Worm (Caenorhabditis elegans) whole organism, young adult: ENCODE results near the gene tat-3.

ENCODE experiments used
- B0019.2 ChIP-seq: fragments of 200-800 bp; sonication (Bioruptor generic); conservative IDR thresholded peaks from 2 replicates; pipeline ENCODE4 v1.3.6; 2022; ENCODE audit warnings: missing genetic modification reagents, missing genetic modification characterization, missing compliant biosample characterization
- B0035.1 ChIP-seq: sonication (generic microtip); optimal IDR thresholded peaks from 2 replicates; lab custom pipeline; 2016; ENCODE audit warnings: missing genetic modification characterization, mild to moderate bottlenecking, missing compliant biosample characterization, missing genotype, missing genetic modification reagents
- B0261.1 ChIP-seq: sonication (generic microtip); optimal IDR thresholded peaks from 2 replicates; lab custom pipeline; 2016; ENCODE audit warnings: mild to moderate bottlenecking, missing genetic modification characterization, moderate library complexity, missing compliant biosample characterization
- B0336.3 ChIP-seq: fragments of 200-800 bp; sonication (Bioruptor generic); IDR thresholded peaks from 2 replicates; pipeline ENCODE4 v1.3.6; 2022; ENCODE audit warnings: missing genetic modification characterization, missing compliant biosample characterization
- C06A6.2 ChIP-seq: fragments of 200-800 bp; sonication (Bioruptor generic); conservative IDR thresholded peaks from 2 replicates; pipeline ENCODE4 v1.3.6; 2022; ENCODE audit warnings: missing genetic modification characterization, missing compliant biosample characterization
- F23B12.7 ChIP-seq: sonication (generic microtip); optimal IDR thresholded peaks from 2 replicates; lab custom pipeline; 2017; ENCODE audit warnings: missing genetic modification characterization, mild to moderate bottlenecking, missing compliant biosample characterization, antibody characterized with exemption, moderate library complexity; ENCODE audit not compliant: insufficient read depth
- F33H1.4 ChIP-seq: fragments of 200-800 bp; sonication (Bioruptor generic); IDR thresholded peaks from 2 replicates; pipeline ENCODE4 v1.3.6; 2022; ENCODE audit warnings: missing genetic modification reagents, missing genetic modification characterization, missing compliant biosample characterization
- F39B2.1 ChIP-seq: fragments of 200-800 bp; sonication (Bioruptor generic); IDR thresholded peaks from 2 replicates; pipeline ENCODE4 v1.3.6; 2022; ENCODE audit warnings: missing genetic modification reagents, missing genetic modification characterization, missing compliant biosample characterization
- F55B11.4 ChIP-seq: sonication (generic microtip); optimal IDR thresholded peaks from 2 replicates; lab custom pipeline; 2016; ENCODE audit warnings: missing compliant biosample characterization, missing genetic modification characterization, borderline replicate concordance; ENCODE audit not compliant: insufficient read depth
- F57C9.4 ChIP-seq: sonication (generic microtip); optimal IDR thresholded peaks from 2 replicates; lab custom pipeline; 2017; ENCODE audit warnings: mild to moderate bottlenecking, missing genetic modification characterization, missing compliant biosample characterization
- Y53G8AR.9 ChIP-seq: fragments of 200-800 bp; sonication (Bioruptor generic); conservative IDR thresholded peaks from 2 replicates; pipeline ENCODE4 v1.3.6; 2022; ENCODE audit warnings: missing genetic modification reagents, missing genetic modification characterization, missing compliant biosample characterization
- ZK185.1 ChIP-seq: sonication (generic microtip); optimal IDR thresholded peaks from 2 replicates; lab custom pipeline; 2016; ENCODE audit warnings: mild to moderate bottlenecking, missing genetic modification characterization, missing compliant biosample characterization; ENCODE audit not compliant: poor library complexity, severe bottlenecking
- ama-1 ChIP-seq, 3 experiments: fragments of 150-350 bp in 1 of 3; sonication (generic microtip) in 2 of 3; optimal IDR thresholded peaks; 2 replicates each; lab custom pipeline; 2014 to 2018; ENCODE audit warnings: missing biosample characterization in 2 of 3, missing genetic modification characterization in 2 of 3, missing genetic modification reagents in 2 of 3
- cebp-1 ChIP-seq, 2 experiments: fragments of 200-800 bp in 1 of 2; sonication (Bioruptor generic) in 1 of 2; sonication (generic microtip) in 1 of 2; IDR thresholded peaks in 1 of 2; optimal IDR thresholded peaks in 1 of 2; 2 replicates each; pipeline versions ENCODE4 v1.3.6 to Lab custom; 2017 to 2022; ENCODE audit warnings: missing compliant biosample characterization in 2 of 2, missing genetic modification characterization in 2 of 2, mild to moderate bottlenecking in 1 of 2, missing genetic modification reagents in 1 of 2, moderate library complexity in 1 of 2
- ceh-100 ChIP-seq: fragments of 200-800 bp; sonication (Bioruptor generic); IDR thresholded peaks from 2 replicates; pipeline ENCODE4 v1.3.6; 2022; ENCODE audit warnings: missing genetic modification reagents, missing genetic modification characterization, missing compliant biosample characterization
- ceh-27 ChIP-seq: fragments of 200-800 bp; sonication (Bioruptor generic); optimal IDR thresholded peaks from 2 replicates; lab custom pipeline; 2018; ENCODE audit warnings: mild to moderate bottlenecking, missing genetic modification characterization, moderate library complexity, missing compliant biosample characterization
- ceh-40 ChIP-seq: fragments of 200-800 bp; sonication (Bioruptor generic); IDR thresholded peaks from 2 replicates; pipeline ENCODE4 v1.3.6; 2022; ENCODE audit warnings: missing genetic modification characterization, missing compliant biosample characterization
- ceh-79 ChIP-seq: sonication (generic microtip); optimal IDR thresholded peaks from 2 replicates; lab custom pipeline; 2017; ENCODE audit warnings: mild to moderate bottlenecking, missing genetic modification characterization, missing compliant biosample characterization
- egl-18 ChIP-seq: fragments of 200-800 bp; sonication (Bioruptor generic); IDR thresholded peaks from 2 replicates; pipeline ENCODE4 v1.3.6; 2022; ENCODE audit warnings: missing genetic modification reagents, missing genetic modification characterization, missing compliant biosample characterization
- ekl-4 ChIP-seq: fragments of 200-800 bp; sonication (Bioruptor generic); IDR thresholded peaks from 2 replicates; pipeline ENCODE4 v1.3.6; 2022; ENCODE audit warnings: missing genetic modification reagents, missing genetic modification characterization, missing compliant biosample characterization
- hmg-1.2 ChIP-seq: fragments of 200-800 bp; sonication (Bioruptor generic); IDR thresholded peaks from 2 replicates; pipeline ENCODE4 v1.3.6; 2022; ENCODE audit warnings: missing genetic modification reagents, missing genetic modification characterization, missing compliant biosample characterization
- hrde-1 ChIP-seq: sonication (generic microtip); optimal IDR thresholded peaks from 2 replicates; lab custom pipeline; 2016; ENCODE audit warnings: missing genetic modification characterization, mild to moderate bottlenecking, missing compliant biosample characterization, moderate library complexity, missing genotype, missing genetic modification reagents, borderline replicate concordance
- lin-26 ChIP-seq: fragments of 200-800 bp; sonication (Bioruptor generic); IDR thresholded peaks from 2 replicates; pipeline ENCODE4 v1.3.6; 2022; ENCODE audit warnings: missing genetic modification reagents, missing genetic modification characterization, missing compliant biosample characterization
- lsy-27 ChIP-seq: sonication (generic microtip); optimal IDR thresholded peaks from 2 replicates; lab custom pipeline; 2017; ENCODE audit warnings: missing genetic modification characterization, mild to moderate bottlenecking, missing compliant biosample characterization, antibody characterized with exemption, missing genotype, borderline replicate concordance; ENCODE audit not compliant: insufficient read depth
- madf-8 ChIP-seq: fragments of 200-800 bp; sonication (Bioruptor generic); conservative IDR thresholded peaks from 2 replicates; pipeline ENCODE4 v1.3.6; 2022; ENCODE audit warnings: missing genetic modification reagents, missing genetic modification characterization, missing compliant biosample characterization
- mes-4 ChIP-seq: sonication (generic microtip); optimal IDR thresholded peaks from 2 replicates; lab custom pipeline; 2016; ENCODE audit warnings: missing genotype, missing genetic modification characterization, missing compliant biosample characterization
- mxl-1 ChIP-seq: sonication (generic microtip); optimal IDR thresholded peaks from 2 replicates; lab custom pipeline; 2016; ENCODE audit warnings: missing genetic modification characterization, missing compliant biosample characterization
- nfya-1 ChIP-seq: sonication (generic microtip); optimal IDR thresholded peaks from 2 replicates; lab custom pipeline; 2017; ENCODE audit warnings: antibody characterized with exemption, missing compliant biosample characterization, missing genetic modification characterization, borderline replicate concordance; ENCODE audit not compliant: insufficient read depth
- nfya-2 ChIP-seq: fragments of 200-800 bp; sonication (Bioruptor generic); IDR thresholded peaks from 2 replicates; pipeline ENCODE4 v1.3.6; 2022; ENCODE audit warnings: missing genetic modification reagents, missing genetic modification characterization, missing compliant biosample characterization
- nhr-80 ChIP-seq: sonication (generic microtip); optimal IDR thresholded peaks from 2 replicates; lab custom pipeline; 2016; ENCODE audit warnings: missing genetic modification characterization, missing compliant biosample characterization
- repo-1 ChIP-seq: sonication (generic microtip); optimal IDR thresholded peaks from 2 replicates; lab custom pipeline; 2017; ENCODE audit warnings: mild to moderate bottlenecking, missing genetic modification characterization, missing compliant biosample characterization
- unc-130 ChIP-seq: sonication (generic microtip); optimal IDR thresholded peaks from 2 replicates; lab custom pipeline; 2016; ENCODE audit warnings: missing genetic modification reagents, missing genetic modification characterization, missing compliant biosample characterization
- zfh-2 ChIP-seq: fragments of 200-800 bp; sonication (Bioruptor generic); conservative IDR thresholded peaks from 2 replicates; pipeline ENCODE4 v1.3.6; 2022; ENCODE audit warnings: missing genetic modification reagents, missing genetic modification characterization, missing compliant biosample characterization
- ztf-25 ChIP-seq: fragments of 200-800 bp; sonication (Bioruptor generic); IDR thresholded peaks from 2 replicates; pipeline ENCODE4 v1.3.6; 2022; ENCODE audit warnings: missing genetic modification reagents, missing genetic modification characterization, missing compliant biosample characterization

Gene tat-3

DNA sequence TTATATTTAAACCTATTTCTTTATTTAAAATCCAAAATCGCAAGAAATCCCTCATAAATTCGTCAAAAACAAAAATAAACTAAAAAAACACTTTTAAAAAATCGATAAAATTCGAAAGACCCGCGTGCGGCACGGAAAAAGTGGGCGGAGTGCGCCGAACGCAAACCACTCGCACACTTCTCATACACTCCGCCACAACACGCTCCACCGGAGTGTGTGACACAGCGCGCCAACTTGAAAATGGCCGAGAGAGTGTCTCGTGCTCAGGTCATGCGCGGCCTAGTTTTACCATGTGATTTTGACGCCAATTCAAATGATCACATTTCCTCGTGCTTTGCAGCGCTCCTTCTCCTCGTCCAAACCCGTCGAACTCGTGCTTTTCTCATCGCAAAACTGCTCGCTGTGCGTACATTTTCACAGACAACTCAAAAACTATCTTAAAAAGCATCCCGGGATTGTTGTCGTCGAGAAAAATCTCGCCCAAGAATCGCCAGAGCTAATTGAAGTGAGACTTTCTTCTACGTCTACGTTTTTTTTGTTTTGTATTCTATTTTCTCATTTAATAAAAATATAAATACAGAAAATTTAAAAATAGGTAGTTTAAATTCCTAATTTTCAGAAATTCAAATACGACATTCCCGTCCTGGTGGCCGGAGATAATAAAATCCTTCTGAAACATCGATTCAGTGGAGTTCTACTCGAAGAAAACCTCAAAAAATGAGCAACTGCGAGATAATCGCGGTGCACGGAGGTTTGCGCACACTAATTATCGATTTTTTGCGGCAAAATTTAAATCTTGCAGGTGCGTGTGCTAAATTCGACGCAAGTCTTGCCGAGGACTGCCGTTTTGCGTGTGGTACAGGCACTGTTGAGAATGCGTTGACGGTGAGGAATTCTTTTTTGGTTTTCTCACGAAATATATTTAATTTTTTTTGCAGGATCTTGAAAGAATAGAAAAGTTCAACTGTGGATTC is 28.8 kb upstream of the tat-3 start, which contains the start of gene tasp-1 (continued):
- TF ChIP-seq ceh-27 (GFP tag; lab: Kevin White, UChicago) (peak; percentile 100), ceh-79 (peak; percentile 99), mes-4 (peak; percentile 17), C06A6.2 (peak; percentile 100), B0019.2 (GFP tag; lab: Robert Waterston, UW) (peak; percentile 98), lin-26 (GFP tag; lab: Robert Waterston, UW) (peak; percentile 99), F39B2.1 (GFP tag; lab: Robert Waterston, UW) (peak; percentile 85; the same call in 1 of the 2 replicates), hmg-1.2 (GFP tag; lab: Robert Waterston, UW) (peak; percentile 96), ekl-4 (GFP tag; lab: Robert Waterston, UW) (peak; percentile 100), B0261.1 (tag; lab: Kevin White, UChicago) (peak; percentile 54), F55B11.4 (tag; lab: Kevin White, UChicago) (no peak), nhr-80 (tag; lab: Kevin White, UChicago) (peak; percentile 100), mxl-1 (tag; lab: Kevin White, UChicago) (peak; percentile 95), madf-8 (GFP tag; lab: Robert Waterston, UW) (peak; percentile 93), F23B12.7 (tag; lab: Kevin White, UChicago) (peak; percentile 98), ztf-25 (GFP tag; lab: Robert Waterston, UW) (peak; percentile 100), ceh-100 (peak; percentile 98), zfh-2 (GFP tag; lab: Robert Waterston, UW) (peak; percentile 100), Y53G8AR.9 (GFP tag; lab: Robert Waterston, UW) (peak; percentile 100), egl-18 (GFP tag; lab: Robert Waterston, UW) (peak; percentile 100), ZK185.1 (tag; lab: Kevin White, UChicago) (peak; percentile 99), F57C9.4 (tag; lab: Kevin White, UChicago) (peak; percentile 98), unc-130 (peak; percentile 98), lsy-27 (tag; lab: Kevin White, UChicago) (peak; percentile 68), F33H1.4 (GFP tag; lab: Robert Waterston, UW) (peak; percentile 94), hrde-1 (tag; lab: Kevin White, UChicago) (peak; percentile 95), repo-1 (tag; lab: Kevin White, UChicago) (peak; percentile 99), cebp-1 (GFP tag; IDR thresholded peaks at IDR 0.05; lab: Robert Waterston, UW) (peak; percentile 98), cebp-1 (tag; optimal IDR thresholded peaks at IDR 0.05; lab: Kevin White, UChicago) (peak; percentile 99), B0035.1 (tag; lab: Kevin White, UChicago) (peak; percentile 97), nfya-1 (tag; lab: Kevin White, UChicago) (no peak), ceh-40 (GFP tag; lab: Robert Waterston, UW) (peak; percentile 94), ama-1 (optimal IDR thresholded peaks at IDR 0.05; lab: Kevin White, UChicago) (no peak), ama-1 (GFP tag; optimal IDR thresholded peaks at IDR 0.05; lab: Kevin White, UChicago) (peak; percentile 61 to 86), nfya-2 (GFP tag; lab: Robert Waterston, UW) (peak; percentile 96), B0336.3 (GFP tag; lab: Robert Waterston, UW) (peak; percentile 100)
